Worm (Caenorhabditis elegans): ENCODE data around the gene fat-4.

- TF ChIP-seq odd-2 (tag; optimal IDR thresholded peaks at IDR 0.05) (no peak), K09A11.1 (tag; optimal IDR thresholded peaks at IDR 0.05; ENCODE audit: insufficient read depth) (no peak), fkh-6 (tag; optimal IDR thresholded peaks at IDR 0.05) (no peak), rnt-1 (tag; optimal IDR thresholded peaks at IDR 0.05) (no peak), ceh-22 (tag; optimal IDR thresholded peaks at IDR 0.05) (no peak), dmd-4 (tag; optimal IDR thresholded peaks at IDR 0.05; ENCODE audit: borderline replicate concordance) (no peak)
Measured at ce11 chrIV:9848075-9848474, 48.8 kb downstream of the fat-4 start, which contains the start of gene K07F5.7.

Measured in whole organism, late embryonic.